Worm (Caenorhabditis elegans) whole organism, L3 larva: ENCODE measurements around the gene cnp-2.

Experiments
- daf-12 ChIP-seq: fragments of 150-350 bp; optimal IDR thresholded peaks from 2 replicates; lab custom pipeline; 2014; ENCODE audit warnings: missing biosample characterization, missing genetic modification reagents, missing genetic modification characterization
- egl-27 ChIP-seq: sonication (generic microtip); optimal IDR thresholded peaks from 4 replicates; lab custom pipeline; 2017; ENCODE audit warnings: missing biosample characterization, missing genetic modification reagents, missing genetic modification characterization

ce11 chrII:12738284-12739201 is 22.1 kb upstream of the cnp-2 start, which contains the start of gene pisy-1:
- TF ChIP-seq daf-12 (no peak), egl-27 (tag; lab: Kevin White, UChicago) (no peak)
